Worm (Caenorhabditis elegans) whole organism, late embryonic: Measurements from ENCODE around the gene emb-9.

Experiments
- F13H6.1 ChIP-seq: sonication (generic microtip); optimal IDR thresholded peaks from 2 replicates; lab custom pipeline; 2016; ENCODE audit warnings: missing genetic modification characterization, missing compliant biosample characterization
- Y22D7AL.16 ChIP-seq: sonication (generic microtip); optimal IDR thresholded peaks from 2 replicates; lab custom pipeline; 2016; ENCODE audit warnings: missing genetic modification characterization, missing compliant biosample characterization
- ama-1 ChIP-seq: fragments of 150-350 bp; optimal IDR thresholded peaks from 2 replicates; lab custom pipeline; 2014
- ceh-14 ChIP-seq: sonication (generic microtip); optimal IDR thresholded peaks from 2 replicates; lab custom pipeline; 2016; ENCODE audit warnings: missing genotype, missing genetic modification characterization, missing compliant biosample characterization
- ceh-19 ChIP-seq: fragments of 200-800 bp; sonication (Bioruptor generic); optimal IDR thresholded peaks from 2 replicates; lab custom pipeline; 2018; ENCODE audit warnings: mild to moderate bottlenecking, missing genetic modification characterization, missing compliant biosample characterization
- ceh-2 ChIP-seq: sonication (generic microtip); optimal IDR thresholded peaks from 2 replicates; lab custom pipeline; 2016; ENCODE audit warnings: missing genotype, missing genetic modification characterization, missing compliant biosample characterization
- ceh-24 ChIP-seq: sonication (generic microtip); optimal IDR thresholded peaks from 2 replicates; lab custom pipeline; 2016; ENCODE audit warnings: mild to moderate bottlenecking, missing genetic modification characterization, missing compliant biosample characterization
- ceh-30 ChIP-seq: fragments of 150-350 bp; optimal IDR thresholded peaks from 2 replicates; lab custom pipeline; 2014; ENCODE audit warnings: missing biosample characterization, missing genetic modification characterization
- ceh-31 ChIP-seq: sonication (generic microtip); optimal IDR thresholded peaks from 2 replicates; lab custom pipeline; 2016; ENCODE audit warnings: missing genetic modification characterization, missing compliant biosample characterization
- ceh-34 ChIP-seq: sonication (generic microtip); optimal IDR thresholded peaks from 2 replicates; lab custom pipeline; 2016; ENCODE audit warnings: mild to moderate bottlenecking, missing genetic modification characterization, missing compliant biosample characterization
- ceh-48 ChIP-seq: sonication (generic microtip); optimal IDR thresholded peaks from 2 replicates; lab custom pipeline; 2016; ENCODE audit warnings: missing genetic modification characterization, inconsistent platforms, missing compliant biosample characterization
- ceh-6 ChIP-seq: fragments of 200-800 bp; sonication (Bioruptor generic); optimal IDR thresholded peaks from 2 replicates; lab custom pipeline; 2018; ENCODE audit warnings: mild to moderate bottlenecking, missing genetic modification characterization, missing compliant biosample characterization
- ceh-9 ChIP-seq: sonication (generic microtip); optimal IDR thresholded peaks from 2 replicates; lab custom pipeline; 2016; ENCODE audit warnings: mild to moderate bottlenecking, missing genetic modification characterization, inconsistent platforms, missing compliant biosample characterization
- dmd-4 ChIP-seq: sonication (generic microtip); optimal IDR thresholded peaks from 2 replicates; lab custom pipeline; 2016; ENCODE audit warnings: borderline replicate concordance, missing genetic modification characterization, missing compliant biosample characterization
- elt-2 ChIP-seq: sonication (generic microtip); optimal IDR thresholded peaks from 2 replicates; lab custom pipeline; 2016; ENCODE audit warnings: missing genetic modification reagents, missing genetic modification characterization, missing compliant biosample characterization
- ets-4 ChIP-seq: sonication (generic microtip); optimal IDR thresholded peaks from 2 replicates; lab custom pipeline; 2016; ENCODE audit warnings: missing genetic modification characterization, missing compliant biosample characterization
- fax-1 ChIP-seq: sonication (generic microtip); optimal IDR thresholded peaks from 2 replicates; lab custom pipeline; 2016; ENCODE audit warnings: missing genotype, missing genetic modification characterization, missing compliant biosample characterization
- fkh-10 ChIP-seq: fragments of 150-350 bp; optimal IDR thresholded peaks from 2 replicates; lab custom pipeline; 2014; ENCODE audit warnings: missing biosample characterization, missing genetic modification reagents, missing genetic modification characterization
- gmeb-2 ChIP-seq: sonication (generic microtip); optimal IDR thresholded peaks from 2 replicates; lab custom pipeline; 2016; ENCODE audit warnings: missing genetic modification characterization, inconsistent platforms, missing compliant biosample characterization
- hlh-13 ChIP-seq: fragments of 200-800 bp; sonication (Bioruptor generic); optimal IDR thresholded peaks from 2 replicates; lab custom pipeline; 2018; ENCODE audit warnings: mild to moderate bottlenecking, missing genetic modification characterization, missing compliant biosample characterization
- hlh-15 ChIP-seq: sonication (generic microtip); optimal IDR thresholded peaks from 2 replicates; lab custom pipeline; 2016; ENCODE audit warnings: missing genetic modification characterization, missing compliant biosample characterization
- hlh-30 ChIP-seq: sonication (generic microtip); optimal IDR thresholded peaks from 2 replicates; lab custom pipeline; 2017; ENCODE audit warnings: antibody characterized with exemption, missing genetic modification characterization, missing compliant biosample characterization; ENCODE audit not compliant: insufficient read depth
- lim-6 ChIP-seq: sonication (generic microtip); optimal IDR thresholded peaks from 2 replicates; lab custom pipeline; 2016; ENCODE audit warnings: missing genetic modification characterization, missing compliant biosample characterization
- lin-11 ChIP-seq: fragments of 200-800 bp; sonication (Bioruptor generic); optimal IDR thresholded peaks from 2 replicates; lab custom pipeline; 2018; ENCODE audit warnings: mild to moderate bottlenecking, missing genetic modification characterization, missing compliant biosample characterization
- mec-3 ChIP-seq: sonication (generic microtip); optimal IDR thresholded peaks from 2 replicates; lab custom pipeline; 2016; ENCODE audit warnings: borderline replicate concordance, missing genetic modification characterization, missing compliant biosample characterization
- nfya-1 ChIP-seq: sonication (generic microtip); optimal IDR thresholded peaks from 2 replicates; lab custom pipeline; 2017; ENCODE audit warnings: missing genetic modification characterization, mild to moderate bottlenecking, missing compliant biosample characterization, antibody characterized with exemption, moderate library complexity
- nhr-232 ChIP-seq: sonication (generic microtip); optimal IDR thresholded peaks from 2 replicates; lab custom pipeline; 2016; ENCODE audit warnings: missing genetic modification characterization, missing compliant biosample characterization
- odd-2 ChIP-seq: sonication (generic microtip); optimal IDR thresholded peaks from 2 replicates; lab custom pipeline; 2017; ENCODE audit warnings: antibody characterized with exemption, mild to moderate bottlenecking, missing genetic modification characterization, missing compliant biosample characterization
- pag-3 ChIP-seq: sonication (generic microtip); optimal IDR thresholded peaks from 2 replicates; lab custom pipeline; 2016; ENCODE audit warnings: missing compliant biosample characterization, missing genetic modification characterization, borderline replicate concordance
- pat-9 ChIP-seq: fragments of 200-800 bp; sonication (Bioruptor generic); optimal IDR thresholded peaks from 2 replicates; lab custom pipeline; 2018; ENCODE audit warnings: mild to moderate bottlenecking, missing genetic modification characterization, moderate library complexity, missing compliant biosample characterization
- pax-1 ChIP-seq: fragments of 150-350 bp; optimal IDR thresholded peaks from 2 replicates; lab custom pipeline; 2014; ENCODE audit warnings: missing biosample characterization, missing genetic modification characterization
- pha-2 ChIP-seq: sonication (generic microtip); optimal IDR thresholded peaks from 2 replicates; lab custom pipeline; 2017; ENCODE audit warnings: mild to moderate bottlenecking, missing genetic modification characterization, missing compliant biosample characterization
- pros-1 ChIP-seq: fragments of 150-350 bp; optimal IDR thresholded peaks from 2 replicates; lab custom pipeline; 2014; ENCODE audit warnings: missing biosample characterization, missing genetic modification reagents, missing genetic modification characterization
- ref-2 ChIP-seq: sonication (generic microtip); optimal IDR thresholded peaks from 2 replicates; lab custom pipeline; 2016; ENCODE audit warnings: missing genetic modification characterization, missing compliant biosample characterization
- rnt-1 ChIP-seq: sonication (generic microtip); optimal IDR thresholded peaks from 2 replicates; lab custom pipeline; 2016; ENCODE audit warnings: missing genetic modification characterization, missing compliant biosample characterization
- sox-2 ChIP-seq: fragments of 200-800 bp; sonication (Bioruptor generic); IDR thresholded peaks from 2 replicates; pipeline ENCODE4 v1.3.6; 2022; ENCODE audit warnings: missing genetic modification reagents, missing genetic modification characterization, missing compliant biosample characterization
- sox-4 ChIP-seq: sonication (generic microtip); optimal IDR thresholded peaks from 2 replicates; lab custom pipeline; 2017; ENCODE audit warnings: mild to moderate bottlenecking, missing genetic modification characterization, inconsistent platforms, missing compliant biosample characterization
- syd-9 ChIP-seq: sonication (generic microtip); optimal IDR thresholded peaks from 2 replicates; lab custom pipeline; 2016; ENCODE audit warnings: mild to moderate bottlenecking, missing genetic modification characterization, moderate library complexity, missing compliant biosample characterization
- tbx-7 ChIP-seq: sonication (generic microtip); optimal IDR thresholded peaks from 2 replicates; lab custom pipeline; 2016; ENCODE audit warnings: missing genotype, missing genetic modification characterization, missing compliant biosample characterization
- ttx-3 ChIP-seq: sonication (generic microtip); optimal IDR thresholded peaks from 2 replicates; lab custom pipeline; 2016; ENCODE audit warnings: missing genetic modification reagents, missing genetic modification characterization, missing compliant biosample characterization
- unc-3 ChIP-seq, 2 experiments: fragments of 200-800 bp in 1 of 2; sonication (Bioruptor generic) in 1 of 2; sonication (generic microtip) in 1 of 2; conservative IDR thresholded peaks in 1 of 2; optimal IDR thresholded peaks in 1 of 2; 2 replicates each; pipeline versions ENCODE4 v1.3.6 to Lab custom; 2016 to 2022; ENCODE audit warnings: missing compliant biosample characterization in 2 of 2, missing genetic modification characterization in 2 of 2, missing genetic modification reagents in 1 of 2
- unc-55 ChIP-seq: sonication (generic microtip); optimal IDR thresholded peaks from 2 replicates; lab custom pipeline; 2017; ENCODE audit warnings: missing biosample characterization, missing genetic modification reagents, missing genetic modification characterization

Gene emb-9

ce11 chrIII:9359060-9359459, 14.8 kb upstream of the emb-9 start, which contains the start of gene K04H4.5:
Gene K04H4.5, plus strand, starts transcription at chrIII:9359360.
- TF ChIP-seq ceh-31 (tag; lab: Kevin White, UChicago): no peak
- no peak for TF ChIP-seq dmd-4
- no peak for TF ChIP-seq ceh-14
- no peak for TF ChIP-seq lin-11 (tag; lab: Kevin White, UChicago)
- TF ChIP-seq tbx-7 (tag; lab: Kevin White, UChicago): no peak

ce11 chrIII:9355412-9355969, 11.2 kb upstream of the emb-9 start, which contains the start of gene chtb-1:
Gene chtb-1, minus strand, starts transcription at chrIII:9355462.
- no peak for TF ChIP-seq rnt-1 (tag; lab: Kevin White, UChicago)
- TF ChIP-seq gmeb-2 (tag; lab: Kevin White, UChicago): no peak
- TF ChIP-seq ets-4 (tag; lab: Kevin White, UChicago): no peak
- TF ChIP-seq ceh-30: no peak
- TF ChIP-seq fkh-10 (GFP tag; lab: Kevin White, UChicago): no peak
- no peak for TF ChIP-seq hlh-13 (GFP tag; lab: Kevin White, UChicago)
- TF ChIP-seq unc-55: no peak
- no peak for TF ChIP-seq ceh-34 (tag; lab: Kevin White, UChicago)
- no peak for TF ChIP-seq lim-6 (tag; lab: Kevin White, UChicago)

- TF ChIP-seq sox-2 (GFP tag; lab: Robert Waterston, UW): no peak
- TF ChIP-seq gmeb-2 (tag; lab: Kevin White, UChicago): no peak
- TF ChIP-seq ama-1 (lab: Kevin White, UChicago): no peak
- TF ChIP-seq ets-4 (tag; lab: Kevin White, UChicago): peak; percentile 5
- TF ChIP-seq pat-9 (tag; lab: Kevin White, UChicago): no peak
- TF ChIP-seq Y22D7AL.16 (tag; lab: Kevin White, UChicago): no peak
- TF ChIP-seq ceh-24 (tag; lab: Kevin White, UChicago): no peak
- TF ChIP-seq pha-2 (tag; lab: Kevin White, UChicago): no peak
- TF ChIP-seq ceh-2 (tag; lab: Kevin White, UChicago): peak; percentile 6
- no peak for TF ChIP-seq pros-1 (tag; lab: Kevin White, UChicago)
- TF ChIP-seq ceh-31 (tag; lab: Kevin White, UChicago): peak; percentile 6
- no peak for TF ChIP-seq nhr-232
- no peak for TF ChIP-seq fkh-10 (GFP tag; lab: Kevin White, UChicago)
- TF ChIP-seq ceh-48 (tag; lab: Kevin White, UChicago): no peak
- no peak for TF ChIP-seq sox-4 (tag; lab: Kevin White, UChicago)
- TF ChIP-seq ceh-6 (GFP tag; lab: Kevin White, UChicago): no peak
- no peak for TF ChIP-seq ref-2 (tag; lab: Kevin White, UChicago)
- TF ChIP-seq nfya-1 (tag; lab: Kevin White, UChicago): no peak
- no peak for TF ChIP-seq hlh-15 (tag; lab: Kevin White, UChicago)
- TF ChIP-seq ttx-3 (tag; lab: Kevin White, UChicago): no peak
- TF ChIP-seq odd-2 (tag; lab: Kevin White, UChicago): no peak
- no peak for TF ChIP-seq lin-11 (tag; lab: Kevin White, UChicago)
- no peak for TF ChIP-seq rnt-1 (tag; lab: Kevin White, UChicago)
- no peak for TF ChIP-seq syd-9
- peak; percentile 75 for TF ChIP-seq hlh-30
- TF ChIP-seq pax-1 (tag; lab: Kevin White, UChicago): peak; percentile 98
- no peak for TF ChIP-seq F13H6.1 (tag; lab: Kevin White, UChicago)
Observed at ce11 chrIII:9353814-9354213, 9.6 kb upstream of the emb-9 start.

- TF ChIP-seq fax-1 (no peak), ceh-19 (GFP tag; lab: Kevin White, UChicago) (no peak), elt-2 (tag; lab: Kevin White, UChicago) (no peak), ceh-14 (no peak), ceh-9 (tag; lab: Kevin White, UChicago) (no peak), odd-2 (tag; lab: Kevin White, UChicago) (no peak), mec-3 (no peak), lin-11 (tag; lab: Kevin White, UChicago) (no peak), unc-3 (GFP tag; conservative IDR thresholded peaks at IDR 0.05; lab: Robert Waterston, UW) (no peak), unc-3 (tag; optimal IDR thresholded peaks at IDR 0.05; lab: Kevin White, UChicago) (no peak), pag-3 (tag; lab: Kevin White, UChicago) (no peak), ceh-31 (tag; lab: Kevin White, UChicago) (no peak), ceh-24 (tag; lab: Kevin White, UChicago) (no peak)
Observed at ce11 chrIII:9346722-9347121, 2.5 kb upstream of the emb-9 start.
